Fruit fly (Drosophila melanogaster): ENCODE measurements around the gene CG31088.
"Not testable (repeated sequence)": the region's sequence is repeated elsewhere in the genome, so short reads cannot be mapped to it uniquely, and the experiment has no call there.

Gene CG31088

dm6 chr3R:15922622-15923574 is 27.8 kb downstream of the CG31088 start:
- TF ChIP-seq CG17801 (GFP tag; optimal IDR thresholded peaks at IDR 0.05; ENCODE audit: partially characterized antibody) = no peak

DNA sequence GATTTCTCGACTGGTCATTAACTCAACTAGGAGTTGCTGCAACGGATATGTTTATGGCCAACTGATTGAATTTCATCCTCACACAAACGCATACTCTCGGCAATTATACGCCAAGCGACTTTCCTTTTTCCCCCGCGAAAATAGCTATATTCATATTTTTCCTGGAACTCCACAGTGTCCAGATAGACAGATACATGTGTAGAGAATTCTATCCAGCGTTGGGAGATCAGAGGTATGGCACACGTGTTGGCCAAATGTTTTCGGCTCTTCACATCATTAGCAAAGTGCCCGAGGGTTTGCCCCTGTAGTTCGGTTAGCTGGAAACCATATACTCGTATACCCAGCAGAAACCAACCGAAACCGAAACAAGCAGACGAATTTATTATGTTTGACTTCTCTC is 29.0 kb downstream of the CG31088 start:
- TF ChIP-seq CG17801 (GFP tag; optimal IDR thresholded peaks at IDR 0.05; ENCODE audit: partially characterized antibody) = no peak

DNA sequence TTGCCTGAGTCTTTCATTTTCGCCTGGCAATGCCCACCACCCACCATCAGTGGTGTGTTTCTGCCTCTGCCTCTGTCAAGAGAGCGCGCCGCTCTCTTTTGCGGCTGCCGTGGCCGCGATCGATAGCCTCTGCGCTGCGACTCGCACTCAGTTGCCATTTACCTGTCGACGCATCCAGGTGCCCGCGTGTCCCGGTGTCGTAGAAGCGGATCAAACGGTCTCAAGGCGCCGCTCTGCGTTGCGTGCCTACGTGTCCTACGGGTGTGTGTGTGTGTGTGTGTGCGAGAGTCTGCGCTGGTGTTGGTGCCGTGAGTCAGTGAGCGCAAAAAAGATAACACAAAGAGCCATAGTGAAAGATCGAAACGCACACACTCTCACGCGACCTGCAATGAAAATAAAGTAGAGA is 30.0 kb downstream of the CG31088 start, which contains the start of gene Fbxl7:
Gene Fbxl7, plus strand, starts transcription at position 148 of the 406 bp plus-strand sequence.
- no peak for TF ChIP-seq CG17801 (GFP tag; optimal IDR thresholded peaks at IDR 0.05; ENCODE audit: partially characterized antibody)

- TF ChIP-seq CG17801 (GFP tag; optimal IDR thresholded peaks at IDR 0.05; ENCODE audit: partially characterized antibody) = no peak
These were observed 30.6 kb downstream of the CG31088 start for dm6 chr3R:15920229-15920533.

dm6 chr3R:15919367-15920228 is 31.1 kb downstream of the CG31088 start:
- no peak for TF ChIP-seq CG17801 (GFP tag; optimal IDR thresholded peaks at IDR 0.05; ENCODE audit: partially characterized antibody)

DNA sequence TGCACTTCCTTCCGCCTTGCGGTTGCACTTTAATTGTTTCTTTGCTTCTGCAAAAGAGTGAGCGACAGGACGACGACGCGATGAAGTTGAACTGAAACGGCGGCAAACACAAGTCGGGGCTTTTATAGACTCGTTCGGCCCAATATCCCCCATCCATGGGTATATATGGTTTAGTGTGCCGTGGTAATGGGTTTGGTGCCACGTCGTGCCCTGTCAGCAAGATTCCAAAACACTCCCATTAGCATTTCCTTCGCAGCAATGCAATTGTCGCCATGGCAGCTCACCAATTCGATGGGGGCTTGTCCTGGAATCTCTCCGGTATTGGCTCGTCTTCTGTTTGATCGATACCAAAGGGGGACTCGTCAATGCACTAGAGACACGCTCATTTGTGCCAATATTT is 32.8 kb downstream of the CG31088 start, which contains the start of gene CG45105:
Gene CG45105, minus strand, starts transcription at position 101 of the 400 bp plus-strand sequence.
- TF ChIP-seq CG17801 (GFP tag; optimal IDR thresholded peaks at IDR 0.05; ENCODE audit: partially characterized antibody) = no peak

dm6 chr3R:15913231-15913630 is 37.5 kb downstream of the CG31088 start:
- no peak for TF ChIP-seq CG17801 (GFP tag; optimal IDR thresholded peaks at IDR 0.05; ENCODE audit: partially characterized antibody)

- TF ChIP-seq CG17801 (GFP tag; optimal IDR thresholded peaks at IDR 0.05; ENCODE audit: partially characterized antibody) = not testable (repeated sequence)
These were observed 42.6 kb downstream of the CG31088 start, which contains the start of gene EndoU for dm6 chr3R:15908098-15908497. TSS of gene EndoU (plus strand) at chr3R:15908398.

DNA sequence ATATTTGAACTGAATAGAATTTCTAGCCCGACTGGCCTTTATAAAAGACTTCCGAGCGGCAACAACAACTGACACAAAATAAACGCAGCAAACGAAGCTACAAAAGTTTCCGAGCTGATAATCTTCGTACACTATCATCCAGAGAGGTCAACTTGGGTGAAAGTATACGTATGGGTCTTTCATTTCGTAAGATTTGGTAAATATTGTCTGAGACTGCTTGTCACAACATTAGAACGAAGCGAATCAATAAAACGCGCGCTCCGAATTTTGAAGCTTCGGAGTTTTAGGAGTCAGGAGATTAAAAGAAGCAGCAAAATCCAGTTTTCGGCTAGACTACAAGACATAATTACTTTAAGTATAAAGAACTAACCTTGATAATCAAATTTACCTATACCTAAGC is 46.2 kb downstream of the CG31088 start, which contains the start of gene glob1:
Gene glob1, minus strand, starts transcription at position 101 of the 400 bp plus-strand sequence.
- not testable (repeated sequence) for TF ChIP-seq CG17801 (GFP tag; optimal IDR thresholded peaks at IDR 0.05; ENCODE audit: partially characterized antibody)
